Fruit fly (Drosophila melanogaster): ENCODE data around the gene heca.
A peak's percentile ranks its signal among the peaks of the same experiment; 100 is the strongest.

dm6 chr3R:30336100-30336499 lies 58.4 kb downstream of the heca start:
- peak; percentile 53 for TF ChIP-seq fd85E (GFP tag; optimal IDR thresholded peaks at IDR 0.05)
- TF ChIP-seq CG8319 (GFP tag; optimal IDR thresholded peaks at IDR 0.05), result peak; percentile 83
- TF ChIP-seq CG8632 (GFP tag; optimal IDR thresholded peaks at IDR 0.05), result peak; percentile 79
- peak; percentile 88 for TF ChIP-seq CG10669 (GFP tag; optimal IDR thresholded peaks at IDR 0.05)
- TF ChIP-seq CG11762 (GFP tag; optimal IDR thresholded peaks at IDR 0.05; ENCODE audit: insufficient read depth), result peak; percentile 62
- peak; percentile 73 for TF ChIP-seq CG16779 (tag; optimal IDR thresholded peaks at IDR 0.05)
- TF ChIP-seq Hr39 (GFP tag; optimal IDR thresholded peaks at IDR 0.05), result peak; percentile 72
- peak; percentile 62 for TF ChIP-seq Smox (GFP tag; optimal IDR thresholded peaks at IDR 0.05)

All from whole organism, prepupa.